Worm (Caenorhabditis elegans): ENCODE measurements around the gene Y69A2AR.1.
A peak's percentile ranks its signal among the peaks of the same experiment; 100 is the strongest.

Y69A2AR.1 gene

ce11 chrIV:2676281-2676680 lies 9.4 kb downstream of the Y69A2AR.1 start, which contains the start of gene Y94H6A.3 (continued):
- TF ChIP-seq bed-2 (GFP tag; IDR thresholded peaks at IDR 0.05) (no peak), xnd-1 (tag; optimal IDR thresholded peaks at IDR 0.05) (peak; percentile 53), gei-17 (GFP tag; optimal IDR thresholded peaks at IDR 0.05) (peak; percentile 50), dox-1 (GFP tag; IDR thresholded peaks at IDR 0.05) (peak; percentile 81), F57A8.1 (GFP tag; optimal IDR thresholded peaks at IDR 0.05) (no peak), madf-6 (GFP tag; IDR thresholded peaks at IDR 0.05) (peak; percentile 78), fkh-3 (tag; optimal IDR thresholded peaks at IDR 0.05) (no peak), hmg-20 (GFP tag; IDR thresholded peaks at IDR 0.05) (peak; percentile 82), lin-54 (GFP tag; optimal IDR thresholded peaks at IDR 0.05) (peak; percentile 98), B0019.2 (GFP tag; conservative IDR thresholded peaks at IDR 0.05) (0 out of 2 replicates have a peak, but pooled peaks have one; percentile 22), unc-130 (GFP tag; optimal IDR thresholded peaks at IDR 0.05) (no peak), F37B4.10 (GFP tag; IDR thresholded peaks at IDR 0.05) (no peak), mcd-1 (GFP tag; IDR thresholded peaks at IDR 0.05) (peak; percentile 93), F33H1.4 (GFP tag; IDR thresholded peaks at IDR 0.05) (peak; percentile 76), rec-8 (tag; optimal IDR thresholded peaks at IDR 0.05) (no peak), mxl-1 (tag; optimal IDR thresholded peaks at IDR 0.05) (no peak), ceh-79 (tag; optimal IDR thresholded peaks at IDR 0.05) (no peak), tlf-1 (GFP tag; optimal IDR thresholded peaks at IDR 0.05) (peak; percentile 66), attf-5 (GFP tag; optimal IDR thresholded peaks at IDR 0.05) (peak; percentile 67), attf-3 (GFP tag; conservative IDR thresholded peaks at IDR 0.05) (peak; percentile 88), lin-35 (GFP tag; optimal IDR thresholded peaks at IDR 0.05) (peak; percentile 63 to 95 (median 80)), let-607 (tag; optimal IDR thresholded peaks at IDR 0.05) (peak in 1 of 2 experiments; percentile 48), dpff-1 (tag; optimal IDR thresholded peaks at IDR 0.05) (no peak), ceh-91 (GFP tag; IDR thresholded peaks at IDR 0.05) (0 out of 2 replicates have a peak, but pooled peaks have one; percentile 37)

ce11 chrIV:2677687-2678086 lies 10.8 kb downstream of the Y69A2AR.1 start:
- TF ChIP-seq lsl-1 (GFP tag; optimal IDR thresholded peaks at IDR 0.05), result no peak
- TF ChIP-seq efl-1 (GFP tag; optimal IDR thresholded peaks at IDR 0.05), result peak; percentile 43
- TF ChIP-seq Y79H2A.3 (GFP tag; conservative IDR thresholded peaks at IDR 0.05), result no peak
- TF ChIP-seq cebp-1 (GFP tag; IDR thresholded peaks at IDR 0.05), result no peak
- TF ChIP-seq cebp-1 (tag; optimal IDR thresholded peaks at IDR 0.05), result no peak
- no peak for TF ChIP-seq hmg-1.2 (GFP tag; IDR thresholded peaks at IDR 0.05)
- no peak for TF ChIP-seq ztf-25 (GFP tag; IDR thresholded peaks at IDR 0.05)
- peak; percentile 68 for TF ChIP-seq lin-54 (GFP tag; optimal IDR thresholded peaks at IDR 0.05)
- no peak for TF ChIP-seq F10E7.11 (tag; optimal IDR thresholded peaks at IDR 0.05)
- TF ChIP-seq madf-6 (GFP tag; IDR thresholded peaks at IDR 0.05), result peak; percentile 18; the same call in 1 of the 2 replicates
- no peak for TF ChIP-seq snpc-1.1 (tag; optimal IDR thresholded peaks at IDR 0.05; ENCODE audit: insufficient read depth)
- peak; percentile 86 for TF ChIP-seq attf-3 (GFP tag; conservative IDR thresholded peaks at IDR 0.05)
- TF ChIP-seq ztf-18 (tag; optimal IDR thresholded peaks at IDR 0.05), result peak; percentile 31

- TF ChIP-seq ama-1 (optimal IDR thresholded peaks at IDR 0.05) (no peak), ama-1 (GFP tag; optimal IDR thresholded peaks at IDR 0.05) (no peak), ztf-18 (tag; optimal IDR thresholded peaks at IDR 0.05) (peak; percentile 16), dpl-1 (GFP tag; optimal IDR thresholded peaks at IDR 0.05) (no peak), rpc-1 (optimal IDR thresholded peaks at IDR 0.05) (no peak), rpc-1 (tag; optimal IDR thresholded peaks at IDR 0.05) (no peak), nhr-80 (tag; optimal IDR thresholded peaks at IDR 0.05) (no peak), let-526 (GFP tag; IDR thresholded peaks at IDR 0.05) (no peak), cebp-1 (GFP tag; IDR thresholded peaks at IDR 0.05) (no peak), cebp-1 (tag; optimal IDR thresholded peaks at IDR 0.05) (peak; percentile 17), ekl-4 (GFP tag; IDR thresholded peaks at IDR 0.05) (peak; percentile 22; the same call in 1 of the 2 replicates), hmg-1.2 (GFP tag; IDR thresholded peaks at IDR 0.05) (no peak; the same call in none of the 2 replicates), B0019.2 (GFP tag; conservative IDR thresholded peaks at IDR 0.05) (no peak), ceh-79 (tag; optimal IDR thresholded peaks at IDR 0.05) (peak; percentile 1), F39B2.1 (GFP tag; IDR thresholded peaks at IDR 0.05) (no peak), attf-3 (GFP tag; conservative IDR thresholded peaks at IDR 0.05) (no peak), him-1 (tag; optimal IDR thresholded peaks at IDR 0.05) (peak; percentile 74), mxl-1 (tag; optimal IDR thresholded peaks at IDR 0.05) (no peak), F22D6.2 (tag; optimal IDR thresholded peaks at IDR 0.05) (no peak), Y95B8A.8 (GFP tag; IDR thresholded peaks at IDR 0.05) (0 out of 2 replicates have a peak, but pooled peaks have one; percentile 33), fkh-3 (tag; optimal IDR thresholded peaks at IDR 0.05) (peak; percentile 64), rec-8 (tag; optimal IDR thresholded peaks at IDR 0.05) (no peak)
Observed at ce11 chrIV:2678152-2678551, 11.3 kb downstream of the Y69A2AR.1 start.

All from whole organism, young adult.